Fruit fly (Drosophila melanogaster): ENCODE measurements around the gene Toll-4.

dm6 chr2L:9124448-9124847 is 40.5 kb downstream of the Toll-4 start:
- TF ChIP-seq CG11294 (GFP tag; IDR thresholded peaks at IDR 0.05), result no peak
- no peak for TF ChIP-seq Met (GFP tag; optimal IDR thresholded peaks at IDR 0.05)
